Fruit fly (Drosophila melanogaster): ENCODE results near the gene Kap-alpha1.

Kap-alpha1 gene

dm6 chr3L:19813075-19813903, 6.3 kb downstream of the Kap-alpha1 start, which contains the start of gene Cyp305a1 (continued):
- no peak for TF ChIP-seq Dfd (GFP tag; optimal IDR thresholded peaks at IDR 0.05)
- TF ChIP-seq gsb (GFP tag; IDR thresholded peaks at IDR 0.05): no peak
- no peak for TF ChIP-seq pho (GFP tag; optimal IDR thresholded peaks at IDR 0.05)
- no peak for TF ChIP-seq Lim3 (GFP tag; IDR thresholded peaks at IDR 0.05)
- no peak for TF ChIP-seq nmo (GFP tag; optimal IDR thresholded peaks at IDR 0.05)
- TF ChIP-seq CG15073 (GFP tag; optimal IDR thresholded peaks at IDR 0.05): no peak
- no peak for TF ChIP-seq dpn (GFP tag; optimal IDR thresholded peaks at IDR 0.05)
- no peak for TF ChIP-seq CG34224 (GFP tag; IDR thresholded peaks at IDR 0.05; ENCODE audit: partially characterized antibody)
- no peak for TF ChIP-seq CG9817 (tag; optimal IDR thresholded peaks at IDR 0.05)
- TF ChIP-seq slbo (GFP tag; IDR thresholded peaks at IDR 0.05): no peak
- peak; percentile 78 for TF ChIP-seq gcm (GFP tag; optimal IDR thresholded peaks at IDR 0.05)
- TF ChIP-seq mirr (GFP tag; optimal IDR thresholded peaks at IDR 0.05): peak; percentile 70
- no peak for TF ChIP-seq row (GFP tag; IDR thresholded peaks at IDR 0.05)
- no peak for TF ChIP-seq ase (GFP tag; IDR thresholded peaks at IDR 0.05)
- no peak for TF ChIP-seq Oaz (GFP tag; IDR thresholded peaks at IDR 0.05)
- no peak for TF ChIP-seq crp (GFP tag; optimal IDR thresholded peaks at IDR 0.05)
- no peak for TF ChIP-seq dimm (GFP tag; IDR thresholded peaks at IDR 0.05)
- peak; percentile 30 for TF ChIP-seq HHEX (GFP tag; optimal IDR thresholded peaks at IDR 0.05)
- no peak for TF ChIP-seq CG9876 (GFP tag; optimal IDR thresholded peaks at IDR 0.05)
- TF ChIP-seq Scr (GFP tag; IDR thresholded peaks at IDR 0.05; ENCODE audit: partially characterized antibody): no peak
- TF ChIP-seq CG4820 (GFP tag; optimal IDR thresholded peaks at IDR 0.05): no peak
- TF ChIP-seq sisA (GFP tag; IDR thresholded peaks at IDR 0.05): no peak
- no peak for TF ChIP-seq CG14710 (tag; optimal IDR thresholded peaks at IDR 0.05)
- TF ChIP-seq CG10565 (GFP tag; optimal IDR thresholded peaks at IDR 0.05): no peak
- TF ChIP-seq CG18262 (tag; optimal IDR thresholded peaks at IDR 0.05): no peak
- no peak for TF ChIP-seq Ssrp (tag; optimal IDR thresholded peaks at IDR 0.05)
- peak; percentile 23 for TF ChIP-seq CG15696 (tag; optimal IDR thresholded peaks at IDR 0.05)
- no peak for TF ChIP-seq Sox102F (GFP tag; optimal IDR thresholded peaks at IDR 0.05)
- no peak for TF ChIP-seq Atf3 (GFP tag; optimal IDR thresholded peaks at IDR 0.05)
- TF ChIP-seq gce (GFP tag; IDR thresholded peaks at IDR 0.05): 0 out of 3 replicates have a peak, but pooled peaks have one; percentile 28
- TF ChIP-seq br (optimal IDR thresholded peaks at IDR 0.05): no peak
- peak; percentile 11 for TF ChIP-seq CG13296 (GFP tag; optimal IDR thresholded peaks at IDR 0.05)
- TF ChIP-seq ci (GFP tag; IDR thresholded peaks at IDR 0.05): no peak
- TF ChIP-seq CG11398 (GFP tag; optimal IDR thresholded peaks at IDR 0.05): no peak
- TF ChIP-seq ERR (GFP tag; optimal IDR thresholded peaks at IDR 0.05): no peak
- TF ChIP-seq luna (GFP tag; optimal IDR thresholded peaks at IDR 0.05): no peak
- TF ChIP-seq maf-S (GFP tag; optimal IDR thresholded peaks at IDR 0.05): no peak
- no peak for TF ChIP-seq Bteb2 (GFP tag; optimal IDR thresholded peaks at IDR 0.05)
- no peak for TF ChIP-seq Pdp1 (GFP tag; optimal IDR thresholded peaks at IDR 0.05)
- no peak for TF ChIP-seq abd-A (tag; optimal IDR thresholded peaks at IDR 0.05)
- no peak for TF ChIP-seq toy (GFP tag; IDR thresholded peaks at IDR 0.05)
- no peak for TF ChIP-seq Hr39 (optimal IDR thresholded peaks at IDR 0.05)
- no peak for TF ChIP-seq CG2116 (GFP tag; optimal IDR thresholded peaks at IDR 0.05)
- TF ChIP-seq CG8290 (GFP tag; optimal IDR thresholded peaks at IDR 0.05): no peak
- TF ChIP-seq CG8290 (tag; optimal IDR thresholded peaks at IDR 0.05): no peak
- TF ChIP-seq CG9215 (GFP tag; IDR thresholded peaks at IDR 0.05): no peak
- TF ChIP-seq CG10543 (GFP tag; optimal IDR thresholded peaks at IDR 0.05): peak; percentile 90
- no peak for TF ChIP-seq Mad (GFP tag; optimal IDR thresholded peaks at IDR 0.05)
- no peak for TF ChIP-seq lmd (GFP tag; IDR thresholded peaks at IDR 0.05)
- no peak for TF ChIP-seq CG33213 (GFP tag; optimal IDR thresholded peaks at IDR 0.05)
- 0 out of 2 replicates have a peak, but pooled peaks have one; percentile 36 for TF ChIP-seq rib (GFP tag; IDR thresholded peaks at IDR 0.05)

Measured in whole organism, embryonic.